Fruit fly (Drosophila melanogaster) whole organism, embryonic: ENCODE data around the gene MBD-like.

Experiments used
- Ada2b ChIP-seq: fragments of 200-800 bp; sonication (Bioruptor generic); IDR thresholded peaks from 2 replicates; pipeline ENCODE4 v1.3.6; 2022; ENCODE audit warnings: missing biosample characterization, missing genetic modification characterization
- Bdp1 ChIP-seq: fragments of 200-800 bp; sonication (Bioruptor generic); optimal IDR thresholded peaks from 3 replicates; lab custom pipeline; 2016; ENCODE audit warnings: missing biosample characterization, missing genetic modification characterization
- CG12942 ChIP-seq: fragments of 200-800 bp; sonication (Bioruptor generic); optimal IDR thresholded peaks from 3 replicates; lab custom pipeline; 2016; ENCODE audit warnings: missing biosample characterization, missing genetic modification characterization
- CG13624 ChIP-seq: fragments of 200-800 bp; sonication (Bioruptor generic); optimal IDR thresholded peaks from 2 replicates; lab custom pipeline; 2016; ENCODE audit warnings: missing biosample characterization, missing genetic modification characterization
- CG15011 ChIP-seq: fragments of 200-800 bp; sonication (Bioruptor generic); optimal IDR thresholded peaks from 3 replicates; lab custom pipeline; 2018; ENCODE audit warnings: missing biosample characterization, mild to moderate bottlenecking, missing genetic modification characterization
- CG15514 ChIP-seq: fragments of 200-800 bp; sonication (Bioruptor generic); optimal IDR thresholded peaks from 3 replicates; lab custom pipeline; 2017; ENCODE audit warnings: missing biosample characterization, missing genetic modification characterization, mild to moderate bottlenecking, moderate library complexity, missing genetic modification reagents
- CG17328 ChIP-seq: fragments of 200-800 bp; sonication (Bioruptor generic); IDR thresholded peaks from 2 replicates; pipeline ENCODE4 v1.3.6; 2022; ENCODE audit warnings: missing biosample characterization, missing genetic modification characterization
- CG17385 ChIP-seq: fragments of 200-800 bp; sonication (Bioruptor generic); optimal IDR thresholded peaks from 3 replicates; lab custom pipeline; 2018; ENCODE audit warnings: missing biosample characterization, mild to moderate bottlenecking, missing genetic modification characterization
- CG18599 ChIP-seq: fragments of 200-800 bp; sonication (Bioruptor generic); optimal IDR thresholded peaks from 3 replicates; lab custom pipeline; 2017; ENCODE audit warnings: missing biosample characterization, missing genetic modification characterization, mild to moderate bottlenecking, moderate library complexity, missing genetic modification reagents
- CG2889 ChIP-seq: fragments of 200-800 bp; sonication (Bioruptor generic); IDR thresholded peaks from 3 replicates; pipeline ENCODE4 v1.3.6; 2022; ENCODE audit warnings: missing biosample characterization, missing genetic modification characterization
- CG3281 ChIP-seq: fragments of 200-800 bp; sonication (Bioruptor generic); optimal IDR thresholded peaks from 3 replicates; lab custom pipeline; 2017; ENCODE audit warnings: missing biosample characterization, mild to moderate bottlenecking, missing genetic modification characterization
- CG34224 ChIP-seq: fragments of 200-800 bp; sonication (Bioruptor generic); IDR thresholded peaks from 3 replicates; pipeline ENCODE4 v1.3.6; 2022; ENCODE audit warnings: missing biosample characterization, missing genetic modification characterization; ENCODE audit not compliant: partially characterized antibody
- CG3726 ChIP-seq: fragments of 200-800 bp; sonication (Bioruptor generic); IDR thresholded peaks from 3 replicates; pipeline ENCODE4, ENCODE4 v1.3.6; 2022; ENCODE audit warnings: missing biosample characterization, missing genetic modification characterization
- CG6272 ChIP-seq: fragments of 200-800 bp; sonication (Bioruptor generic); IDR thresholded peaks from 2 replicates; pipeline ENCODE4 v1.3.6; 2022; ENCODE audit warnings: missing biosample characterization, missing genetic modification characterization
- CG6765 ChIP-seq: fragments of 200-800 bp; sonication (Bioruptor generic); optimal IDR thresholded peaks from 3 replicates; lab custom pipeline; 2017; ENCODE audit warnings: missing biosample characterization, mild to moderate bottlenecking, missing genetic modification characterization
- CG9609 ChIP-seq: fragments of 200-800 bp; sonication (Bioruptor generic); optimal IDR thresholded peaks from 3 replicates; lab custom pipeline; 2016; ENCODE audit warnings: missing biosample characterization, missing genetic modification characterization
- CG9876 ChIP-seq: fragments of 200-800 bp; sonication (Bioruptor generic); optimal IDR thresholded peaks from 2 replicates; lab custom pipeline; 2016; ENCODE audit warnings: missing biosample characterization, missing genetic modification characterization
- D19A ChIP-seq: fragments of 200-800 bp; optimal IDR thresholded peaks from 3 replicates; lab custom pipeline; 2019; ENCODE audit warnings: missing biosample characterization, mild to moderate bottlenecking, missing genetic modification characterization, moderate library complexity
- Doc2 ChIP-seq: fragments of 200-800 bp; sonication (Bioruptor generic); IDR thresholded peaks from 2 replicates; pipeline ENCODE4 v1.3.6; 2022; ENCODE audit warnings: missing biosample characterization, missing genetic modification characterization
- Doc3 ChIP-seq: fragments of 200-800 bp; sonication (Bioruptor generic); IDR thresholded peaks from 3 replicates; pipeline ENCODE4 v1.3.6; 2022; ENCODE audit warnings: missing biosample characterization, missing genetic modification characterization; ENCODE audit not compliant: partially characterized antibody
- Dp ChIP-seq: fragments of 200-800 bp; sonication (Bioruptor generic); optimal IDR thresholded peaks from 2 replicates; lab custom pipeline; 2018; ENCODE audit warnings: missing biosample characterization, mild to moderate bottlenecking, missing genetic modification characterization, moderate library complexity
- HLH54F ChIP-seq: fragments of 200-800 bp; sonication (Bioruptor generic); optimal IDR thresholded peaks from 3 replicates; lab custom pipeline; 2016; ENCODE audit warnings: missing biosample characterization, missing genetic modification characterization
- Lim3 ChIP-seq: fragments of 200-800 bp; sonication (Bioruptor generic); IDR thresholded peaks from 2 replicates; pipeline ENCODE4 v1.3.6; 2022; ENCODE audit warnings: missing biosample characterization, missing genetic modification characterization
- MTF-1 ChIP-seq: fragments of 200-800 bp; sonication (Bioruptor generic); optimal IDR thresholded peaks from 2 replicates; lab custom pipeline; 2018; ENCODE audit warnings: missing biosample characterization, mild to moderate bottlenecking, missing genetic modification characterization, borderline replicate concordance
- Nf-YA ChIP-seq: fragments of 200-800 bp; sonication (Bioruptor generic); IDR thresholded peaks from 2 replicates; pipeline ENCODE4 v1.3.6; 2022; ENCODE audit warnings: missing biosample characterization, missing genetic modification characterization
- Pdp1 ChIP-seq, 2 experiments: fragments of 200-800 bp; sonication (Bioruptor generic); optimal IDR thresholded peaks; 3 replicates each; lab custom pipeline; 2016; ENCODE audit warnings: missing biosample characterization in 2 of 2, missing genetic modification characterization in 2 of 2, mild to moderate bottlenecking in 1 of 2, moderate library complexity in 1 of 2
- Sin3A ChIP-seq: fragments of >200 bp; optimal IDR thresholded peaks from 2 replicates; lab custom pipeline; 2018
- Ssrp ChIP-seq: fragments of 200-800 bp; sonication (Bioruptor generic); optimal IDR thresholded peaks from 2 replicates; lab custom pipeline; 2018; ENCODE audit warnings: missing biosample characterization, mild to moderate bottlenecking, missing genetic modification characterization, moderate library complexity
- Taf1 ChIP-seq: fragments of 200-800 bp; sonication (Bioruptor generic); IDR thresholded peaks from 2 replicates; pipeline ENCODE4 v1.3.6; 2022; ENCODE audit warnings: missing biosample characterization, missing genetic modification characterization
- Usf ChIP-seq: fragments of 200-800 bp; sonication (Bioruptor generic); optimal IDR thresholded peaks from 2 replicates; lab custom pipeline; 2017; ENCODE audit warnings: missing genotype, missing biosample characterization, missing genetic modification characterization
- ara ChIP-seq: fragments of 200-800 bp; sonication (Bioruptor generic); IDR thresholded peaks from 2 replicates; pipeline ENCODE4 v1.3.6; 2022; ENCODE audit warnings: missing biosample characterization, missing genetic modification characterization
- cas ChIP-seq: fragments of 200-800 bp; sonication (Bioruptor generic); IDR thresholded peaks from 2 replicates; pipeline ENCODE4 v1.3.6; 2022; ENCODE audit warnings: missing biosample characterization, missing genetic modification characterization
- ci ChIP-seq: fragments of 200-800 bp; sonication (Bioruptor generic); IDR thresholded peaks from 3 replicates; pipeline ENCODE4 v1.3.6; 2022; ENCODE audit warnings: missing biosample characterization, missing genetic modification characterization
- croc ChIP-seq: fragments of 200-800 bp; sonication (Bioruptor generic); conservative IDR thresholded peaks from 3 replicates; pipeline ENCODE4 v1.3.6; 2022; ENCODE audit warnings: missing biosample characterization, missing genetic modification characterization
- dan ChIP-seq: fragments of 200-800 bp; sonication (Bioruptor generic); IDR thresholded peaks from 2 replicates; pipeline ENCODE4 v1.3.6; 2022; ENCODE audit warnings: missing biosample characterization, missing genetic modification characterization
- esg ChIP-seq: fragments of 200-800 bp; sonication (Bioruptor generic); conservative IDR thresholded peaks from 2 replicates; pipeline ENCODE4 v1.3.6; 2022; ENCODE audit warnings: missing biosample characterization, missing genetic modification characterization
- gcm2 ChIP-seq: fragments of 200-800 bp; sonication (Bioruptor generic); optimal IDR thresholded peaks from 2 replicates; lab custom pipeline; 2016; ENCODE audit warnings: missing biosample characterization, missing genetic modification characterization
- gem ChIP-seq: fragments of 200-800 bp; sonication (Bioruptor generic); optimal IDR thresholded peaks from 2 replicates; lab custom pipeline; 2019; ENCODE audit warnings: missing biosample characterization, mild to moderate bottlenecking, missing genetic modification characterization, moderate library complexity
- grn ChIP-seq: fragments of 200-800 bp; sonication (Bioruptor generic); optimal IDR thresholded peaks from 3 replicates; lab custom pipeline; 2017; ENCODE audit warnings: missing biosample characterization, missing genetic modification characterization
- gt ChIP-seq: fragments of 200-800 bp; sonication (Bioruptor generic); IDR thresholded peaks from 2 replicates; pipeline ENCODE4 v1.3.6; 2022; ENCODE audit warnings: missing biosample characterization, missing genetic modification characterization
- jing ChIP-seq: fragments of 200-800 bp; sonication (Bioruptor generic); optimal IDR thresholded peaks from 2 replicates; lab custom pipeline; 2018; ENCODE audit warnings: missing biosample characterization, mild to moderate bottlenecking, missing genetic modification characterization
- lbe ChIP-seq: fragments of 200-800 bp; sonication (Bioruptor generic); optimal IDR thresholded peaks from 2 replicates; lab custom pipeline; 2016; ENCODE audit warnings: missing biosample characterization, mild to moderate bottlenecking, missing genetic modification characterization
- mirr ChIP-seq: fragments of 200-800 bp; sonication (Bioruptor generic); optimal IDR thresholded peaks from 3 replicates; lab custom pipeline; 2018; ENCODE audit warnings: missing biosample characterization, mild to moderate bottlenecking, missing genetic modification characterization
- nmo ChIP-seq: fragments of 200-800 bp; sonication (Bioruptor generic); optimal IDR thresholded peaks from 2 replicates; lab custom pipeline; 2018; ENCODE audit warnings: missing biosample characterization, mild to moderate bottlenecking, missing genetic modification characterization, moderate library complexity
- odd ChIP-seq: fragments of 200-800 bp; sonication (Bioruptor generic); optimal IDR thresholded peaks from 2 replicates; lab custom pipeline; 2017; ENCODE audit warnings: missing biosample characterization, mild to moderate bottlenecking, missing genetic modification characterization
- pho ChIP-seq: fragments of 200-800 bp; sonication (Bioruptor generic); optimal IDR thresholded peaks from 2 replicates; lab custom pipeline; 2016; ENCODE audit warnings: missing biosample characterization, missing genetic modification characterization
- prd ChIP-seq, 3 experiments: fragments of >200 bp in 2 of 3; fragments of 200-800 bp in 1 of 3; sonication (Bioruptor generic) in 1 of 3; optimal IDR thresholded peaks in 2 of 3; IDR thresholded peaks in 1 of 3; 2 replicates in 2 of 3; 3 replicates in 1 of 3; pipeline versions ENCODE4 v1.3.6 to Lab custom; 2017 to 2022; ENCODE audit warnings: missing biosample characterization in 1 of 3, missing genetic modification characterization in 1 of 3
- pros ChIP-seq: fragments of 200-800 bp; sonication (Bioruptor generic); optimal IDR thresholded peaks from 3 replicates; lab custom pipeline; 2019; ENCODE audit warnings: missing biosample characterization, mild to moderate bottlenecking, missing genetic modification characterization, moderate library complexity
- sd ChIP-seq: fragments of 200-800 bp; sonication (Bioruptor generic); optimal IDR thresholded peaks from 3 replicates; lab custom pipeline; 2018; ENCODE audit warnings: missing biosample characterization, mild to moderate bottlenecking, missing genetic modification characterization, moderate library complexity
- sug ChIP-seq: fragments of 200-800 bp; optimal IDR thresholded peaks from 2 replicates; lab custom pipeline; 2019; ENCODE audit warnings: missing biosample characterization, mild to moderate bottlenecking, missing genetic modification characterization, moderate library complexity
- tup ChIP-seq: fragments of 200-800 bp; sonication (Bioruptor generic); optimal IDR thresholded peaks from 2 replicates; lab custom pipeline; 2016; ENCODE audit warnings: missing biosample characterization, mild to moderate bottlenecking, missing genetic modification characterization, moderate library complexity

MBD-like gene

dm6 chr3R:9534125-9534496 is 25.4 kb upstream of the MBD-like start (continued):
- peak; percentile 55 for TF ChIP-seq CG6765 (GFP tag; lab: Kevin White, UChicago)
- TF ChIP-seq Bdp1 = peak; percentile 77
- peak; percentile 90 for TF ChIP-seq CG9609
- peak; percentile 82 for TF ChIP-seq HLH54F (GFP tag; lab: Kevin White, UChicago)
- peak; percentile 53 for TF ChIP-seq tup
- peak; percentile 26 for TF ChIP-seq sug (tag; lab: Kevin White, UChicago)
- peak; percentile 50 for TF ChIP-seq CG15514
- peak; percentile 79 for TF ChIP-seq CG15011 (GFP tag; lab: Kevin White, UChicago)
- peak; percentile 86 for TF ChIP-seq jing (GFP tag; lab: Kevin White, UChicago)
- no peak for TF ChIP-seq Dp (GFP tag; lab: Kevin White, UChicago)
- no peak for TF ChIP-seq mirr (GFP tag; lab: Kevin White, UChicago)
- TF ChIP-seq Taf1 (GFP tag; lab: Robert Waterston, UW) = peak; percentile 63; the same call in 1 of the 2 replicates
- no peak for TF ChIP-seq CG34224 (GFP tag; lab: Robert Waterston, UW)
- peak; percentile 87 for TF ChIP-seq MTF-1 (GFP tag; lab: Kevin White, UChicago)
- peak; percentile 93 for TF ChIP-seq ara
- TF ChIP-seq CG17328 = peak; percentile 95
- TF ChIP-seq CG13624 = peak; percentile 89
- TF ChIP-seq Ssrp (tag; lab: Kevin White, UChicago) = peak; percentile 95
- no peak for TF ChIP-seq Lim3 (GFP tag; lab: Robert Waterston, UW)
- peak; percentile 82 for TF ChIP-seq CG9876 (GFP tag; lab: Kevin White, UChicago)
- peak; percentile 52 for TF ChIP-seq Usf (GFP tag; lab: Kevin White, UChicago)
- peak; percentile 86 for TF ChIP-seq odd (GFP tag; lab: Kevin White, UChicago)
- peak; percentile 78 for TF ChIP-seq CG6272
- TF ChIP-seq nmo (GFP tag; lab: Kevin White, UChicago) = peak; percentile 96
- TF ChIP-seq lbe = peak; percentile 35
- peak; percentile 87 to 91 for TF ChIP-seq Pdp1 (GFP tag; optimal IDR thresholded peaks at IDR 0.05; lab: Kevin White, UChicago)
- TF ChIP-seq Doc2 (GFP tag; lab: Robert Waterston, UW) = peak; percentile 31; the same call in 1 of the 2 replicates
- peak; percentile 92 for TF ChIP-seq Ada2b (GFP tag; lab: Robert Waterston, UW)
- TF ChIP-seq D19A (tag; lab: Kevin White, UChicago) = peak; percentile 91
- TF ChIP-seq CG2889 (GFP tag; lab: Robert Waterston, UW) = peak; percentile 84
- no peak for TF ChIP-seq Doc3 (GFP tag; lab: Robert Waterston, UW)
- TF ChIP-seq CG3281 (GFP tag; lab: Kevin White, UChicago) = peak; percentile 87
- peak; percentile 89 for TF ChIP-seq CG17385 (GFP tag; lab: Kevin White, UChicago)
- peak; percentile 50 for TF ChIP-seq gcm2 (GFP tag; lab: Kevin White, UChicago)
- peak; percentile 98 for TF ChIP-seq ci (GFP tag; lab: Robert Waterston, UW)
- TF ChIP-seq pho = peak; percentile 83
- TF ChIP-seq CG12942 (GFP tag; lab: Kevin White, UChicago) = peak; percentile 90
- TF ChIP-seq Nf-YA (GFP tag; lab: Robert Waterston, UW) = peak; percentile 84
- 0 out of 2 replicates have a peak, but pooled peaks have one; percentile 35 for TF ChIP-seq cas
- no peak for TF ChIP-seq dan (GFP tag; lab: Robert Waterston, UW)
- TF ChIP-seq croc (GFP tag; lab: Robert Waterston, UW) = peak; percentile 91
- TF ChIP-seq esg (GFP tag; lab: Robert Waterston, UW) = peak; percentile 92
- peak; percentile 73 for TF ChIP-seq gt (GFP tag; lab: Robert Waterston, UW)
- TF ChIP-seq gem (tag; lab: Kevin White, UChicago) = peak; percentile 98
- TF ChIP-seq CG18599 (GFP tag; lab: Kevin White, UChicago) = peak; percentile 87
- no peak for TF ChIP-seq prd (optimal IDR thresholded peaks at IDR 0.05; lab: Kevin White, UChicago)
- peak; percentile 93 for TF ChIP-seq prd (GFP tag; IDR thresholded peaks at IDR 0.05; lab: Robert Waterston, UW)
- TF ChIP-seq pros = peak; percentile 22
- peak; percentile 85; the same call in 1 of the 3 replicates for TF ChIP-seq CG3726 (GFP tag; lab: Robert Waterston, UW)
- TF ChIP-seq Sin3A = no peak
- peak; percentile 38 for TF ChIP-seq sd (tag; lab: Kevin White, UChicago)
- no peak for TF ChIP-seq grn
